Fruit fly (Drosophila melanogaster) whole organism, embryonic: Measurements from ENCODE around the gene OtopLc.

Source experiments
- Adf1 ChIP-seq: fragments of 200-800 bp; sonication (Bioruptor generic); IDR thresholded peaks from 2 replicates; pipeline ENCODE4 v1.3.6; 2022; ENCODE audit warnings: missing biosample characterization, missing genetic modification characterization
- CG34224 ChIP-seq: fragments of 200-800 bp; sonication (Bioruptor generic); IDR thresholded peaks from 3 replicates; pipeline ENCODE4 v1.3.6; 2022; ENCODE audit warnings: missing biosample characterization, missing genetic modification characterization; ENCODE audit not compliant: partially characterized antibody
- CG42726 ChIP-seq: fragments of 200-800 bp; sonication (Bioruptor generic); IDR thresholded peaks from 2 replicates; pipeline ENCODE4 v1.3.6; 2022; ENCODE audit warnings: missing biosample characterization, missing genetic modification characterization; ENCODE audit not compliant: partially characterized antibody
- CG5180 ChIP-seq: fragments of 200-800 bp; sonication (Bioruptor generic); optimal IDR thresholded peaks from 3 replicates; lab custom pipeline; 2017; ENCODE audit warnings: missing biosample characterization, missing genetic modification characterization, mild to moderate bottlenecking, moderate library complexity, missing genetic modification reagents
- CG9727 ChIP-seq: fragments of 200-800 bp; sonication (Bioruptor generic); optimal IDR thresholded peaks from 3 replicates; lab custom pipeline; 2017; ENCODE audit warnings: missing biosample characterization, mild to moderate bottlenecking, missing genetic modification characterization
- Taf1 ChIP-seq: fragments of 200-800 bp; sonication (Bioruptor generic); IDR thresholded peaks from 2 replicates; pipeline ENCODE4 v1.3.6; 2022; ENCODE audit warnings: missing biosample characterization, missing genetic modification characterization
- kah ChIP-seq: fragments of 200-800 bp; sonication (Bioruptor generic); optimal IDR thresholded peaks from 2 replicates; lab custom pipeline; 2018; ENCODE audit warnings: missing biosample characterization, mild to moderate bottlenecking, missing genetic modification characterization
- lola ChIP-seq, 3 experiments: fragments of >200 bp in 2 of 3; fragments of 200-800 bp in 1 of 3; sonication (Bioruptor generic) in 1 of 3; optimal IDR thresholded peaks; 2 replicates each; lab custom pipeline; 2017 to 2019; ENCODE audit warnings: missing biosample characterization in 3 of 3, missing genetic modification characterization in 3 of 3, mild to moderate bottlenecking in 1 of 3, moderate library complexity in 1 of 3
- pb ChIP-seq: fragments of 200-800 bp; sonication (Bioruptor generic); optimal IDR thresholded peaks from 3 replicates; lab custom pipeline; 2016; ENCODE audit warnings: missing biosample characterization, missing genetic modification characterization
- pnt ChIP-seq: fragments of 200-800 bp; sonication (Bioruptor generic); optimal IDR thresholded peaks from 3 replicates; lab custom pipeline; 2016; ENCODE audit warnings: missing biosample characterization, missing genetic modification characterization
- sim ChIP-seq: fragments of 200-800 bp; sonication (Bioruptor generic); IDR thresholded peaks from 2 replicates; pipeline ENCODE4 v1.3.6; 2022; ENCODE audit warnings: missing biosample characterization, missing genetic modification characterization

DNA sequence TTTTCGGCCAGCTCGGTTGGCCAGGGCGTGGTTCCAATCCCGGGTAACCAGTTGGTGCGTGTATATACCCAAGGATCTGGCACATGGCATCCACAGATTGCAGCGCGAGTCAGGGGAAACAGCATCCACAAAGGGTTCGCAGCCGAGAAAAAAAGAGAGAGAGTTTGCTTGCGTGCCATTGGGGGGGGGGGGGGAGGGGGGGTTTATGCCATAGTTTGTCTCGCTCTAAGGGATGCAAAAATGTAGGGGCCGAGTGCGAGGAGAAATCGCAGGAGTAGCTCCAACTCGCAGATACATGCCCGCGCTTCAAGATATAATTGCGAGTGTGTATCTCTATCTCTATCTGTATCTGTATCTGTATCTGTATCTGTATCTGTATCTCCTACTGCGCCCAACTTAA lies 12.7 kb downstream of the OtopLc start:
- TF ChIP-seq lola (GFP tag; optimal IDR thresholded peaks at IDR 0.05; lab: Kevin White, UChicago) (no peak), CG9727 (no peak), pb (GFP tag; lab: Kevin White, UChicago) (no peak), CG42726 (GFP tag; lab: Robert Waterston, UW) (no peak), Taf1 (GFP tag; lab: Robert Waterston, UW) (no peak), sim (GFP tag; lab: Robert Waterston, UW) (no peak), CG34224 (no peak), kah (GFP tag; lab: Kevin White, UChicago) (no peak), pnt (GFP tag; lab: Kevin White, UChicago) (no peak), CG5180 (GFP tag; lab: Kevin White, UChicago) (no peak), Adf1 (GFP tag; lab: Robert Waterston, UW) (no peak)
